Worm (Caenorhabditis elegans) whole organism, early embryonic: Measurements from ENCODE around the gene sra-38.

ENCODE experiments used
- F13C5.2 ChIP-seq: sonication (generic microtip); optimal IDR thresholded peaks from 2 replicates; lab custom pipeline; 2017; ENCODE audit warnings: mild to moderate bottlenecking, missing genetic modification characterization, inconsistent platforms, missing compliant biosample characterization
- ama-1 ChIP-seq: fragments of 150-350 bp; optimal IDR thresholded peaks from 2 replicates; lab custom pipeline; 2014
- flt-1 ChIP-seq: fragments of 200-800 bp; sonication (Bioruptor generic); IDR thresholded peaks from 2 replicates; pipeline ENCODE4 v1.3.6; 2022; ENCODE audit warnings: missing genetic modification characterization, missing compliant biosample characterization
- hmbx-1 ChIP-seq: sonication (generic microtip); optimal IDR thresholded peaks from 2 replicates; lab custom pipeline; 2016; ENCODE audit warnings: mild to moderate bottlenecking, missing genetic modification characterization, missing compliant biosample characterization

- TF ChIP-seq hmbx-1 (no peak), F13C5.2 (tag; lab: Kevin White, UChicago) (no peak), ama-1 (no peak), flt-1 (GFP tag; lab: Robert Waterston, UW) (no peak)
Observed at ce11 chrX:13855928-13856327, 44.0 kb downstream of the sra-38 start.
